Fruit fly (Drosophila melanogaster) whole organism: ENCODE results near the gene CG31223.

Experiments
- CG8478 ChIP-seq: fragments of >200 bp; optimal IDR thresholded peaks from 2 replicates; lab custom pipeline; 2018; ENCODE audit warnings: inconsistent platforms
- Dll ChIP-seq: fragments of >200 bp; optimal IDR thresholded peaks from 2 replicates; lab custom pipeline; 2017
- EcR ChIP-seq, 2 experiments: fragments of >200 bp; optimal IDR thresholded peaks; 2 replicates each; lab custom pipeline; 2017; ENCODE audit warnings: missing biosample characterization in 2 of 2, missing genetic modification characterization in 2 of 2, missing genetic modification reagents in 2 of 2
- pan ChIP-seq: fragments of >200 bp; optimal IDR thresholded peaks from 2 replicates; lab custom pipeline; 2017
- psq ChIP-seq: fragments of >200 bp; optimal IDR thresholded peaks from 2 replicates; lab custom pipeline; 2017
- usp ChIP-seq: fragments of >200 bp; optimal IDR thresholded peaks from 2 replicates; lab custom pipeline; 2017; ENCODE audit warnings: missing biosample characterization, missing genetic modification characterization, mixed read lengths

Gene CG31223

dm6 chr3R:20876680-20877079 lies 45.8 kb downstream of the CG31223 start:
- TF ChIP-seq psq (lab: Kevin White, UChicago), result no peak
- no peak for TF ChIP-seq usp (GFP tag; lab: Kevin White, UChicago)
- TF ChIP-seq Dll (lab: Kevin White, UChicago), result no peak
- no peak for TF ChIP-seq EcR (GFP tag; optimal IDR thresholded peaks at IDR 0.05; lab: Kevin White, UChicago)
- no peak for TF ChIP-seq pan (lab: Kevin White, UChicago)
- no peak for TF ChIP-seq CG8478 (lab: Kevin White, UChicago)

dm6 chr3R:20877436-20877835 lies 46.5 kb downstream of the CG31223 start, which contains the start of gene TotZ:
TSS of gene TotZ (plus strand) at chr3R:20877736.
- TF ChIP-seq CG8478 (lab: Kevin White, UChicago) (no peak), usp (GFP tag; lab: Kevin White, UChicago) (no peak), Dll (lab: Kevin White, UChicago) (no peak), pan (lab: Kevin White, UChicago) (no peak), EcR (GFP tag; optimal IDR thresholded peaks at IDR 0.05; lab: Kevin White, UChicago) (no peak)
